Fruit fly (Drosophila melanogaster): ENCODE measurements around the gene Wdr24.
A peak's percentile ranks its signal among the peaks of the same experiment; 100 is the strongest.

The Wdr24 gene

DNA sequence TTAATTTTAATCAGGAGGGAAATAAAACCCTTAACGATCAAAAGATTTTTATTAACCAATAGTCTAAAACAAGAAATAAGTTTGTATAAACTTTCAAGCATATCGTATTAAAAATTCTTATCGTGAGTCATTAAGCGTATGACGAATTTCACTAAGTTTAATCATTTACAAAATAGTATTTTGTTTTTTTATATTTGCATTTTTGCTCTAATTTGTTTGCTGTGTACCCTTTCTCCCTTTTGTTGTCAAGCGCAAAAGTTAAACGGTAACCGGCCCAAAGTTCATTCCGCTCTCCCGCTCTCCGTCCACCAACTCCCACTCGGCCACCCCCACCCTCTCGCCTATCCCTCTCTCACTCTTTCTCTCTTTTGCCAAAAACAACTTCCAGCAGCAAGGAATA is 18.9 kb upstream of the Wdr24 start:
- TF ChIP-seq Dfd (GFP tag; optimal IDR thresholded peaks at IDR 0.05) (no peak), ey (GFP tag; optimal IDR thresholded peaks at IDR 0.05) (peak; percentile 44), sv (GFP tag; optimal IDR thresholded peaks at IDR 0.05) (no peak), Hnf4 (GFP tag; optimal IDR thresholded peaks at IDR 0.05) (peak; percentile 58), psq (GFP tag; optimal IDR thresholded peaks at IDR 0.05) (peak; percentile 21), Dif (GFP tag; optimal IDR thresholded peaks at IDR 0.05; ENCODE audit: partially characterized antibody) (no peak), dl (GFP tag; optimal IDR thresholded peaks at IDR 0.05; ENCODE audit: insufficient read depth in 1 of 2, partially characterized antibody in 2 of 2) (no peak), sage (GFP tag; optimal IDR thresholded peaks at IDR 0.05) (no peak), tai (GFP tag; optimal IDR thresholded peaks at IDR 0.05) (peak; percentile 50), woc (GFP tag; optimal IDR thresholded peaks at IDR 0.05) (no peak), Sp1 (GFP tag; optimal IDR thresholded peaks at IDR 0.05) (peak; percentile 52), GATAd (GFP tag; optimal IDR thresholded peaks at IDR 0.05) (no peak), N (GFP tag; optimal IDR thresholded peaks at IDR 0.05) (no peak), Hr83 (GFP tag; optimal IDR thresholded peaks at IDR 0.05; ENCODE audit: poor library complexity, severe bottlenecking) (no peak), Mio (GFP tag; optimal IDR thresholded peaks at IDR 0.05) (no peak), Hr78 (GFP tag; optimal IDR thresholded peaks at IDR 0.05) (no peak), Abd-B (GFP tag; optimal IDR thresholded peaks at IDR 0.05) (no peak), dsf (GFP tag; optimal IDR thresholded peaks at IDR 0.05; ENCODE audit: borderline replicate concordance) (no peak), br (GFP tag; optimal IDR thresholded peaks at IDR 0.05) (no peak), OdsH (GFP tag; optimal IDR thresholded peaks at IDR 0.05) (no peak), CG9705 (GFP tag; optimal IDR thresholded peaks at IDR 0.05) (no peak), Rel (GFP tag; optimal IDR thresholded peaks at IDR 0.05) (no peak), Rel (tag; optimal IDR thresholded peaks at IDR 0.05) (no peak), foxo (GFP tag; optimal IDR thresholded peaks at IDR 0.05) (peak in 1 of 2 experiments; percentile 50), pan (optimal IDR thresholded peaks at IDR 0.05) (no peak), lola (GFP tag; optimal IDR thresholded peaks at IDR 0.05) (no peak), dmrt93B (GFP tag; optimal IDR thresholded peaks at IDR 0.05) (peak; percentile 5), usp (GFP tag; optimal IDR thresholded peaks at IDR 0.05) (no peak), Myc (optimal IDR thresholded peaks at IDR 0.05) (no peak), brk (GFP tag; optimal IDR thresholded peaks at IDR 0.05) (no peak), Vsx2 (GFP tag; optimal IDR thresholded peaks at IDR 0.05; ENCODE audit: partially characterized antibody) (no peak), h (GFP tag; optimal IDR thresholded peaks at IDR 0.05) (peak; percentile 22), jim (GFP tag; optimal IDR thresholded peaks at IDR 0.05) (no peak), HLH106 (tag; optimal IDR thresholded peaks at IDR 0.05) (peak; percentile 66), CG32264 (GFP tag; optimal IDR thresholded peaks at IDR 0.05) (no peak), rgr (GFP tag; optimal IDR thresholded peaks at IDR 0.05) (peak; percentile 36), fru (GFP tag; optimal IDR thresholded peaks at IDR 0.05) (no peak), Jra (GFP tag; optimal IDR thresholded peaks at IDR 0.05) (no peak), CrebA (GFP tag; optimal IDR thresholded peaks at IDR 0.05; ENCODE audit: borderline replicate concordance) (no peak)

- TF ChIP-seq woc (GFP tag; optimal IDR thresholded peaks at IDR 0.05) (peak; percentile 93), foxo (GFP tag; optimal IDR thresholded peaks at IDR 0.05) (peak; percentile 71 to 98), CG32264 (GFP tag; optimal IDR thresholded peaks at IDR 0.05) (peak; percentile 95), Dif (GFP tag; optimal IDR thresholded peaks at IDR 0.05; ENCODE audit: partially characterized antibody) (no peak), CrebA (GFP tag; optimal IDR thresholded peaks at IDR 0.05; ENCODE audit: borderline replicate concordance) (peak; percentile 69), Rel (GFP tag; optimal IDR thresholded peaks at IDR 0.05) (peak; percentile 64), Rel (tag; optimal IDR thresholded peaks at IDR 0.05) (peak; percentile 85), Vsx2 (GFP tag; optimal IDR thresholded peaks at IDR 0.05; ENCODE audit: partially characterized antibody) (no peak), dmrt93B (GFP tag; optimal IDR thresholded peaks at IDR 0.05) (peak; percentile 96), Hr83 (GFP tag; optimal IDR thresholded peaks at IDR 0.05; ENCODE audit: poor library complexity, severe bottlenecking) (no peak), Myc (optimal IDR thresholded peaks at IDR 0.05) (no peak), h (GFP tag; optimal IDR thresholded peaks at IDR 0.05) (peak; percentile 99), HLH106 (tag; optimal IDR thresholded peaks at IDR 0.05) (peak; percentile 97), brk (GFP tag; optimal IDR thresholded peaks at IDR 0.05) (peak; percentile 93), rgr (GFP tag; optimal IDR thresholded peaks at IDR 0.05) (peak; percentile 96), CG9705 (GFP tag; optimal IDR thresholded peaks at IDR 0.05) (peak; percentile 92), jim (GFP tag; optimal IDR thresholded peaks at IDR 0.05) (no peak), sv (GFP tag; optimal IDR thresholded peaks at IDR 0.05) (no peak), lola (GFP tag; optimal IDR thresholded peaks at IDR 0.05) (no peak), Mio (GFP tag; optimal IDR thresholded peaks at IDR 0.05) (peak; percentile 80), dsf (GFP tag; optimal IDR thresholded peaks at IDR 0.05; ENCODE audit: borderline replicate concordance) (peak; percentile 88), pan (optimal IDR thresholded peaks at IDR 0.05) (no peak), Jra (GFP tag; optimal IDR thresholded peaks at IDR 0.05) (peak; percentile 94), psq (GFP tag; optimal IDR thresholded peaks at IDR 0.05) (peak; percentile 94), ey (GFP tag; optimal IDR thresholded peaks at IDR 0.05) (peak; percentile 98), usp (GFP tag; optimal IDR thresholded peaks at IDR 0.05) (no peak), Hr78 (GFP tag; optimal IDR thresholded peaks at IDR 0.05) (no peak), N (GFP tag; optimal IDR thresholded peaks at IDR 0.05) (no peak), br (GFP tag; optimal IDR thresholded peaks at IDR 0.05) (peak; percentile 98), tai (GFP tag; optimal IDR thresholded peaks at IDR 0.05) (peak; percentile 97), Hnf4 (GFP tag; optimal IDR thresholded peaks at IDR 0.05) (peak; percentile 97), GATAd (GFP tag; optimal IDR thresholded peaks at IDR 0.05) (peak; percentile 92), OdsH (GFP tag; optimal IDR thresholded peaks at IDR 0.05) (peak; percentile 97), fru (GFP tag; optimal IDR thresholded peaks at IDR 0.05) (peak; percentile 96), sage (GFP tag; optimal IDR thresholded peaks at IDR 0.05) (peak; percentile 96), Dfd (GFP tag; optimal IDR thresholded peaks at IDR 0.05) (peak; percentile 7), Abd-B (GFP tag; optimal IDR thresholded peaks at IDR 0.05) (no peak), dl (GFP tag; optimal IDR thresholded peaks at IDR 0.05; ENCODE audit: insufficient read depth in 1 of 2, partially characterized antibody in 2 of 2) (no peak), Sp1 (GFP tag; optimal IDR thresholded peaks at IDR 0.05) (peak; percentile 97)
Measured at dm6 chr3R:29763154-29763553, 18.3 kb upstream of the Wdr24 start.

Measured in whole organism, wandering third instar larva.